Worm (Caenorhabditis elegans): ENCODE measurements around the gene C53C7.3.

The C53C7.3 gene

ce11 chrX:13091199-13091598, 42.8 kb downstream of the C53C7.3 start:
- TF ChIP-seq mdl-1 (tag; optimal IDR thresholded peaks at IDR 0.05) (no peak), eor-1 (tag; optimal IDR thresholded peaks at IDR 0.05) (no peak), lsy-12 (tag; optimal IDR thresholded peaks at IDR 0.05) (no peak), aly-2 (tag; optimal IDR thresholded peaks at IDR 0.05) (no peak), nhr-43 (tag; optimal IDR thresholded peaks at IDR 0.05; ENCODE audit: poor library complexity, severe bottlenecking) (no peak), nhr-77 (tag; optimal IDR thresholded peaks at IDR 0.05) (no peak), elt-1 (tag; optimal IDR thresholded peaks at IDR 0.05) (no peak), snpc-4 (tag; optimal IDR thresholded peaks at IDR 0.05) (no peak), nhr-23 (tag; optimal IDR thresholded peaks at IDR 0.05) (no peak), unc-62 (GFP tag; optimal IDR thresholded peaks at IDR 0.05) (no peak)

DNA sequence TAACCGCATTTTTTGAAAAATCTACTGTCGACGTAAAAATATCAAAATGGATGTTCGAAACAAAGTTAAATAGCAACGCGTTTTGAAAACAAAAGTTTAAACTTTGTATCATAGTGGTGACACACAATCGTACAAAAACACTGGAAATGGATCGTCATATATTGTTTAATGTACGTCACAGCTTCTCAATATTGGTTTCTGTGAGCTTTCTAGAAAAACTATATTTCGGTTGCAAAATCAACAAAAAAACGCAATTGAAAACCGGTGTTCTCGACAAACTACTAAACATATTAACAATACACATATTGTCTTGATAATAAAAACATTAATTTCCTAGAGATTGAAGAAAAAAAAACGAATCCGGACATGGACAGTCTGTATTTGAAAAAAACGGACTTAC, 52.1 kb downstream of the C53C7.3 start, which contains the start of gene R03G8.6:
Gene R03G8.6, minus strand, starts transcription at position 101 of the 400 bp plus-strand sequence.
- no peak for TF ChIP-seq nhr-28 (tag; optimal IDR thresholded peaks at IDR 0.05)
- TF ChIP-seq aly-2 (tag; optimal IDR thresholded peaks at IDR 0.05), result no peak
- no peak for TF ChIP-seq pqm-1 (tag; optimal IDR thresholded peaks at IDR 0.05)
- TF ChIP-seq ceh-16 (tag; optimal IDR thresholded peaks at IDR 0.05), result no peak
- no peak for TF ChIP-seq lin-15B (tag; optimal IDR thresholded peaks at IDR 0.05)
